Worm (Caenorhabditis elegans) whole organism, young adult: ENCODE data around the gene cyp-34A1.
A peak's percentile ranks its signal among the peaks of the same experiment; 100 is the strongest.
"Not testable (repeated sequence)": the region's sequence is repeated elsewhere in the genome, so short reads cannot be mapped to it uniquely, and the experiment has no call there.

Experiments
- F57C9.4 ChIP-seq: sonication (generic microtip); optimal IDR thresholded peaks from 2 replicates; lab custom pipeline; 2017; ENCODE audit warnings: mild to moderate bottlenecking, missing genetic modification characterization, missing compliant biosample characterization
- ama-1 ChIP-seq, 3 experiments: fragments of 150-350 bp in 1 of 3; sonication (generic microtip) in 2 of 3; optimal IDR thresholded peaks; 2 replicates each; lab custom pipeline; 2014 to 2018; ENCODE audit warnings: missing biosample characterization in 2 of 3, missing genetic modification characterization in 2 of 3, missing genetic modification reagents in 2 of 3
- attf-3 ChIP-seq: fragments of 200-800 bp; sonication (Bioruptor generic); conservative IDR thresholded peaks from 2 replicates; pipeline ENCODE4 v1.3.6; 2022; ENCODE audit warnings: missing genetic modification reagents, missing genetic modification characterization, missing compliant biosample characterization
- bed-1 ChIP-seq: fragments of 200-800 bp; sonication (Bioruptor generic); IDR thresholded peaks from 2 replicates; pipeline ENCODE4 v1.3.6; 2022; ENCODE audit warnings: missing genetic modification reagents, missing genetic modification characterization, missing compliant biosample characterization
- let-607 ChIP-seq, 2 experiments: fragments of 200-800 bp in 1 of 2; sonication (Bioruptor generic) in 1 of 2; sonication (generic microtip) in 1 of 2; optimal IDR thresholded peaks; 2 replicates each; lab custom pipeline; 2016 to 2018; ENCODE audit warnings: mild to moderate bottlenecking in 2 of 2, missing compliant biosample characterization in 2 of 2, missing genetic modification characterization in 2 of 2, moderate library complexity in 2 of 2, missing genotype in 1 of 2
- lin-40 ChIP-seq: sonication (generic microtip); optimal IDR thresholded peaks from 2 replicates; lab custom pipeline; 2016; ENCODE audit warnings: missing genetic modification characterization, mild to moderate bottlenecking, missing compliant biosample characterization, missing genotype, missing genetic modification reagents
- mcd-1 ChIP-seq: fragments of 200-800 bp; sonication (Bioruptor generic); IDR thresholded peaks from 2 replicates; pipeline ENCODE4 v1.3.6; 2022; ENCODE audit warnings: missing genetic modification reagents, missing genetic modification characterization, missing compliant biosample characterization
- nfya-2 ChIP-seq: fragments of 200-800 bp; sonication (Bioruptor generic); IDR thresholded peaks from 2 replicates; pipeline ENCODE4 v1.3.6; 2022; ENCODE audit warnings: missing genetic modification reagents, missing genetic modification characterization, missing compliant biosample characterization
- rcor-1 ChIP-seq: fragments of 200-800 bp; sonication (Bioruptor generic); IDR thresholded peaks from 2 replicates; pipeline ENCODE4 v1.3.6; 2022; ENCODE audit warnings: missing genetic modification reagents, missing genetic modification characterization, missing compliant biosample characterization
- sea-2 ChIP-seq: fragments of 200-800 bp; sonication (Bioruptor generic); IDR thresholded peaks from 2 replicates; pipeline ENCODE4 v1.3.6; 2022; ENCODE audit warnings: missing genetic modification characterization, missing compliant biosample characterization
- zfh-2 ChIP-seq: fragments of 200-800 bp; sonication (Bioruptor generic); conservative IDR thresholded peaks from 2 replicates; pipeline ENCODE4 v1.3.6; 2022; ENCODE audit warnings: missing genetic modification reagents, missing genetic modification characterization, missing compliant biosample characterization

DNA sequence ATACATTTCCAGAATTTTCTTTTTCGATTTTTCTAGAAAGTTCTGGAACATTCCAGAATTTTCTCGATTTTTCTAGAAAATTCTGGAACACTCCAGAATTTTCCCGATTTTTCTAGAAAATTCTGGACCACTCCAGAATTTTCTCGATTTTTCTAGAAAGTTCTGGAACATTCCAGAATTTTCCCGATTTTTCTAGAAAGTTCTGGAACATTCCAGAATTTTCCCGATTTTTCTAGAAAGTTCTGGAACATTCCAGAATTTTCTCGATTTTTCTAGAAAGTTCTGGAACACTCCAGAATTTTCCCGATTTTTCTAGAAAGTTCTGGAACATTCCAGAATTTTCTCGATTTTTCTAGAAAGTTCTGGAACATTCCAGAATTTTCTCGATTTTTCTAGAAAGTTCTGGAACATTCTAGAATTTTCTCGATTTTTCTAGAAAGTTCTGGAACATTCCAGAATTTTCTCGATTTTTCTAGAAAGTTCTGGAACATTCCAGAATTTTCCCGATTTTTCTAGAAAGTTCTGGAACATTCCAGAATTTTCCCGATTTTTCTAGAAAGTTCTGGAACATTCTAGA lies 33.1 kb upstream of the cyp-34A1 start:
- not testable (repeated sequence) for TF ChIP-seq lin-40; bed-1; mcd-1 (GFP tag; lab: Robert Waterston, UW); zfh-2; attf-3 (GFP tag; lab: Robert Waterston, UW); F57C9.4 (tag; lab: Kevin White, UChicago); ama-1 (optimal IDR thresholded peaks at IDR 0.05; lab: Kevin White, UChicago); ama-1 (GFP tag; optimal IDR thresholded peaks at IDR 0.05; lab: Kevin White, UChicago); nfya-2 (GFP tag; lab: Robert Waterston, UW); let-607 (tag; optimal IDR thresholded peaks at IDR 0.05; lab: Kevin White, UChicago); sea-2
- peak; percentile 87 for TF ChIP-seq rcor-1 (GFP tag; lab: Robert Waterston, UW)
